Worm (Caenorhabditis elegans) whole organism, L3 larva: ENCODE data around the gene ced-13.

ENCODE experiments used
- lin-39 ChIP-seq: fragments of 150-350 bp; optimal IDR thresholded peaks from 2 replicates; lab custom pipeline; 2018; ENCODE audit warnings: missing biosample characterization, missing genetic modification reagents, missing genetic modification characterization
- nfya-1 ChIP-seq: sonication (generic microtip); optimal IDR thresholded peaks from 2 replicates; lab custom pipeline; 2017; ENCODE audit warnings: missing genetic modification characterization, mild to moderate bottlenecking, missing compliant biosample characterization, antibody characterized with exemption, moderate library complexity; ENCODE audit not compliant: insufficient read depth
- nhr-25 ChIP-seq: sonication (generic microtip); optimal IDR thresholded peaks from 2 replicates; lab custom pipeline; 2017; ENCODE audit warnings: missing biosample characterization, missing genetic modification characterization
- tbx-2 ChIP-seq: sonication (generic microtip); optimal IDR thresholded peaks from 2 replicates; lab custom pipeline; 2016; ENCODE audit warnings: mild to moderate bottlenecking, missing genetic modification characterization, missing compliant biosample characterization

DNA sequence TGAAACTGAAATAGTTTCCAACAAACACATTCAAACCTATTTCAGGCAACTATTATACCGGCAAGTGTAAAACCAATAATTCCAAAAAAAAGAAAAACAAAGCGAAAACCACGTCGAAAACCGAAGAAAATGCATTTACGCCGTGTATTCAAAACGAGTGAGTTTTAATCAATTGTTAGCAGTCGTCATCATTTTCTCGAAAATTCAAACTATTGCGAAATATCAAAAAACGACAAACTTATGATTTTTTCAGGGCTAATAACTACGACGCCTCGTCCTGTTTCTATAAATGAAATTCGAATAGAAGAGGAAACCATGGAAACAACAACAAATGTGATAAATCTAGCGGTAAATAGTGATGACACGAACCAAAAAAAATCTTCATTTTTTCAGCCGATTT, 13.3 kb downstream of the ced-13 start:
- no peak for TF ChIP-seq lin-39 (tag; lab: Kevin White, UChicago)
- no peak for TF ChIP-seq tbx-2 (tag; lab: Kevin White, UChicago)
- no peak for TF ChIP-seq nhr-25 (tag; lab: Kevin White, UChicago)
- no peak for TF ChIP-seq nfya-1
